Fruit fly (Drosophila melanogaster) whole organism, prepupa: ENCODE results near the gene Jon74E.

Experiments
- CG11762 ChIP-seq: fragments of 200-800 bp; sonication (Bioruptor generic); optimal IDR thresholded peaks from 3 replicates; lab custom pipeline; 2016; ENCODE audit warnings: missing biosample characterization, missing genetic modification characterization; ENCODE audit not compliant: insufficient read depth
- CG1621 ChIP-seq: fragments of 200-800 bp; sonication (Bioruptor generic); optimal IDR thresholded peaks from 3 replicates; lab custom pipeline; 2018; ENCODE audit warnings: missing biosample characterization, mild to moderate bottlenecking, missing genetic modification characterization
- CG3032 ChIP-seq: fragments of 200-800 bp; optimal IDR thresholded peaks from 2 replicates; lab custom pipeline; 2019; ENCODE audit warnings: missing biosample characterization, mild to moderate bottlenecking, missing genetic modification characterization, moderate library complexity
- CG31627 ChIP-seq: fragments of 200-800 bp; sonication (Bioruptor generic); optimal IDR thresholded peaks from 3 replicates; lab custom pipeline; 2016; ENCODE audit warnings: missing biosample characterization, missing genetic modification characterization
- CG3919 ChIP-seq: fragments of 200-800 bp; sonication (Bioruptor generic); optimal IDR thresholded peaks from 3 replicates; lab custom pipeline; 2016; ENCODE audit warnings: missing biosample characterization, missing genetic modification characterization
- CG6808 ChIP-seq: fragments of 200-800 bp; sonication (Bioruptor generic); optimal IDR thresholded peaks from 3 replicates; lab custom pipeline; 2017; ENCODE audit warnings: missing biosample characterization, missing genetic modification characterization, mild to moderate bottlenecking, moderate library complexity, missing genetic modification reagents
- Eip93F ChIP-seq: fragments of 200-800 bp; sonication (Bioruptor generic); optimal IDR thresholded peaks from 2 replicates; lab custom pipeline; 2016; ENCODE audit warnings: missing biosample characterization, mild to moderate bottlenecking, missing genetic modification characterization
- Ets21C ChIP-seq: fragments of 200-800 bp; sonication (Bioruptor generic); optimal IDR thresholded peaks from 3 replicates; lab custom pipeline; 2016; ENCODE audit warnings: missing biosample characterization, missing genetic modification characterization
- Hr39 ChIP-seq: fragments of 200-800 bp; sonication (Bioruptor generic); optimal IDR thresholded peaks from 2 replicates; lab custom pipeline; 2016; ENCODE audit warnings: missing biosample characterization, missing genetic modification characterization
- Hr4 ChIP-seq: fragments of 200-800 bp; sonication (Bioruptor generic); optimal IDR thresholded peaks from 3 replicates; lab custom pipeline; 2016; ENCODE audit warnings: missing biosample characterization, missing genetic modification characterization
- Sox14 ChIP-seq: fragments of 200-800 bp; sonication (Bioruptor generic); optimal IDR thresholded peaks from 3 replicates; lab custom pipeline; 2016; ENCODE audit warnings: missing biosample characterization, missing genetic modification characterization
- Sox15 ChIP-seq: fragments of 200-800 bp; sonication (Bioruptor generic); optimal IDR thresholded peaks from 3 replicates; lab custom pipeline; 2016; ENCODE audit warnings: missing biosample characterization, missing genetic modification characterization
- esn ChIP-seq: fragments of 200-800 bp; sonication (Bioruptor generic); optimal IDR thresholded peaks from 2 replicates; lab custom pipeline; 2016; ENCODE audit warnings: missing biosample characterization, mild to moderate bottlenecking, missing genetic modification characterization, moderate library complexity
- pdm3 ChIP-seq: fragments of 200-800 bp; sonication (Bioruptor generic); optimal IDR thresholded peaks from 3 replicates; lab custom pipeline; 2016; ENCODE audit warnings: missing biosample characterization, missing genetic modification characterization

The Jon74E gene

dm6 chr3L:17498952-17499710, 49.8 kb downstream of the Jon74E start (continued):
- TF ChIP-seq CG11762 (GFP tag; lab: Kevin White, UChicago) (no peak), Hr4 (GFP tag; lab: Kevin White, UChicago) (peak; percentile 39), esn (no peak), CG3032 (tag; lab: Kevin White, UChicago) (no peak), Hr39 (GFP tag; lab: Kevin White, UChicago) (no peak), Sox14 (GFP tag; lab: Kevin White, UChicago) (no peak), CG1621 (tag; lab: Kevin White, UChicago) (no peak), Ets21C (no peak), CG6808 (GFP tag; lab: Kevin White, UChicago) (no peak), Sox15 (no peak), CG31627 (GFP tag; lab: Kevin White, UChicago) (no peak), pdm3 (no peak), Eip93F (GFP tag; lab: Kevin White, UChicago) (no peak), CG3919 (no peak)
